Fruit fly (Drosophila melanogaster) whole organism, embryonic: Measurements from ENCODE around the gene RASSF8.

Source experiments
- Adf1 ChIP-seq: fragments of 200-800 bp; sonication (Bioruptor generic); IDR thresholded peaks from 2 replicates; pipeline ENCODE4 v1.3.6; 2022; ENCODE audit warnings: missing biosample characterization, missing genetic modification characterization
- Atf6 ChIP-seq: fragments of 200-800 bp; sonication (Bioruptor generic); IDR thresholded peaks from 2 replicates; pipeline ENCODE4 v1.3.6; 2022; ENCODE audit warnings: missing biosample characterization, missing genetic modification characterization
- CG10209 ChIP-seq: fragments of 200-800 bp; sonication (Bioruptor generic); optimal IDR thresholded peaks from 3 replicates; lab custom pipeline; 2017; ENCODE audit warnings: missing biosample characterization, mild to moderate bottlenecking, missing genetic modification characterization, missing genetic modification reagents
- CG11093 ChIP-seq: fragments of 200-800 bp; sonication (Bioruptor generic); IDR thresholded peaks from 3 replicates; pipeline ENCODE4 v1.3.6; 2022; ENCODE audit warnings: missing biosample characterization, missing genetic modification characterization
- CG11695 ChIP-seq: fragments of 200-800 bp; sonication (Bioruptor generic); IDR thresholded peaks from 3 replicates; pipeline ENCODE4 v1.3.6; 2022; ENCODE audit warnings: missing biosample characterization, missing genetic modification characterization
- CG12942 ChIP-seq: fragments of 200-800 bp; sonication (Bioruptor generic); optimal IDR thresholded peaks from 3 replicates; lab custom pipeline; 2016; ENCODE audit warnings: missing biosample characterization, missing genetic modification characterization
- CG13287 ChIP-seq: fragments of 200-800 bp; sonication (Bioruptor generic); IDR thresholded peaks from 2 replicates; pipeline ENCODE4 v1.3.6; 2022; ENCODE audit warnings: missing biosample characterization, missing genetic modification characterization; ENCODE audit not compliant: partially characterized antibody
- CG17186 ChIP-seq: fragments of 200-800 bp; sonication (Bioruptor generic); optimal IDR thresholded peaks from 3 replicates; lab custom pipeline; 2017; ENCODE audit warnings: missing biosample characterization, missing genetic modification reagents, missing genetic modification characterization
- CG17359 ChIP-seq: fragments of 200-800 bp; sonication (Bioruptor generic); optimal IDR thresholded peaks from 3 replicates; lab custom pipeline; 2018; ENCODE audit warnings: missing biosample characterization, mild to moderate bottlenecking, missing genetic modification characterization, moderate library complexity
- CG17385 ChIP-seq: fragments of 200-800 bp; sonication (Bioruptor generic); optimal IDR thresholded peaks from 3 replicates; lab custom pipeline; 2018; ENCODE audit warnings: missing biosample characterization, mild to moderate bottlenecking, missing genetic modification characterization
- CG18619 ChIP-seq: fragments of 200-800 bp; sonication (Bioruptor generic); optimal IDR thresholded peaks from 3 replicates; lab custom pipeline; 2017; ENCODE audit warnings: missing biosample characterization, mild to moderate bottlenecking, missing genetic modification characterization
- CG2129 ChIP-seq: fragments of 200-800 bp; sonication (Bioruptor generic); IDR thresholded peaks from 2 replicates; pipeline ENCODE4 v1.3.6; 2022; ENCODE audit warnings: missing biosample characterization, missing genetic modification characterization; ENCODE audit not compliant: partially characterized antibody
- CG2202 ChIP-seq: fragments of 200-800 bp; sonication (Bioruptor generic); optimal IDR thresholded peaks from 2 replicates; lab custom pipeline; 2018; ENCODE audit warnings: missing biosample characterization, mild to moderate bottlenecking, missing genetic modification characterization
- CG2875 ChIP-seq: fragments of 200-800 bp; sonication (Bioruptor generic); optimal IDR thresholded peaks from 2 replicates; lab custom pipeline; 2017; ENCODE audit warnings: missing biosample characterization, mild to moderate bottlenecking, missing genetic modification characterization, missing genetic modification reagents
- CG3407 ChIP-seq: fragments of 200-800 bp; sonication (Bioruptor generic); optimal IDR thresholded peaks from 2 replicates; lab custom pipeline; 2018; ENCODE audit warnings: missing biosample characterization, mild to moderate bottlenecking, missing genetic modification characterization
- CG3726 ChIP-seq: fragments of 200-800 bp; sonication (Bioruptor generic); IDR thresholded peaks from 3 replicates; pipeline ENCODE4, ENCODE4 v1.3.6; 2022; ENCODE audit warnings: missing biosample characterization, missing genetic modification characterization
- CG4282 ChIP-seq: fragments of 200-800 bp; sonication (Bioruptor generic); optimal IDR thresholded peaks from 2 replicates; lab custom pipeline; 2016; ENCODE audit warnings: missing biosample characterization, missing genetic modification characterization
- CG4360 ChIP-seq: fragments of 200-800 bp; sonication (Bioruptor generic); IDR thresholded peaks from 2 replicates; pipeline ENCODE4 v1.3.6; 2022; ENCODE audit warnings: missing biosample characterization, missing genetic modification characterization
- CG4424 ChIP-seq: fragments of 200-800 bp; sonication (Bioruptor generic); optimal IDR thresholded peaks from 3 replicates; lab custom pipeline; 2016; ENCODE audit warnings: missing biosample characterization, missing genetic modification characterization
- CG4707 ChIP-seq: fragments of 200-800 bp; sonication (Bioruptor generic); optimal IDR thresholded peaks from 2 replicates; lab custom pipeline; 2018; ENCODE audit warnings: missing biosample characterization, mild to moderate bottlenecking, missing genetic modification characterization, moderate library complexity
- CG7786 ChIP-seq: fragments of 200-800 bp; sonication (Bioruptor generic); optimal IDR thresholded peaks from 2 replicates; lab custom pipeline; 2016; ENCODE audit warnings: missing biosample characterization, missing genetic modification characterization
- CG9437 ChIP-seq: fragments of 200-800 bp; sonication (Bioruptor generic); optimal IDR thresholded peaks from 2 replicates; lab custom pipeline; 2018; ENCODE audit warnings: missing biosample characterization, mild to moderate bottlenecking, missing genetic modification characterization
- CHES-1-like ChIP-seq: fragments of 200-800 bp; sonication (Bioruptor generic); optimal IDR thresholded peaks from 2 replicates; lab custom pipeline; 2016; ENCODE audit warnings: missing biosample characterization, missing genetic modification characterization
- Hmx ChIP-seq: fragments of 200-800 bp; sonication (Bioruptor generic); optimal IDR thresholded peaks from 2 replicates; lab custom pipeline; 2016; ENCODE audit warnings: missing biosample characterization, missing genetic modification characterization
- Med ChIP-seq: fragments of 200-800 bp; sonication (Bioruptor generic); peaks from one replicate; lab custom pipeline; 2016; ENCODE audit warnings: missing biosample characterization, missing genetic modification characterization, mild to moderate bottlenecking, inconsistent platforms, moderate library complexity
- Opbp ChIP-seq: fragments of 200-800 bp; sonication (Bioruptor generic); IDR thresholded peaks from 3 replicates; pipeline ENCODE4 v1.3.6; 2022; ENCODE audit warnings: missing biosample characterization, missing genetic modification characterization; ENCODE audit not compliant: partially characterized antibody
- bsh ChIP-seq, 2 experiments: fragments of 200-800 bp; sonication (Bioruptor generic); optimal IDR thresholded peaks; 2 replicates each; lab custom pipeline; 2017 to 2018; ENCODE audit warnings: mild to moderate bottlenecking in 2 of 2, missing biosample characterization in 2 of 2, missing genetic modification characterization in 2 of 2, moderate library complexity in 1 of 2
- chif ChIP-seq, 2 experiments: fragments of 200-800 bp; sonication (Bioruptor generic); optimal IDR thresholded peaks; 3 replicates each; lab custom pipeline; 2016; ENCODE audit warnings: missing biosample characterization in 2 of 2, missing genetic modification characterization in 2 of 2
- hbn ChIP-seq: fragments of 200-800 bp; sonication (Bioruptor generic); IDR thresholded peaks from 2 replicates; pipeline ENCODE4 v1.3.6; 2022; ENCODE audit warnings: missing biosample characterization, missing genetic modification characterization; ENCODE audit not compliant: partially characterized antibody
- insv ChIP-seq, 2 experiments: fragments of 200-800 bp; sonication (Bioruptor generic); optimal IDR thresholded peaks; 3 replicates each; lab custom pipeline; 2016 to 2018; ENCODE audit warnings: missing biosample characterization in 2 of 2, missing genetic modification characterization in 2 of 2
- onecut ChIP-seq: fragments of 200-800 bp; sonication (Bioruptor generic); IDR thresholded peaks from 2 replicates; pipeline ENCODE4 v1.3.6; 2022; ENCODE audit warnings: missing biosample characterization, missing genetic modification characterization
- pros ChIP-seq: fragments of 200-800 bp; sonication (Bioruptor generic); optimal IDR thresholded peaks from 3 replicates; lab custom pipeline; 2019; ENCODE audit warnings: missing biosample characterization, mild to moderate bottlenecking, missing genetic modification characterization, moderate library complexity
- pum ChIP-seq: fragments of 200-800 bp; sonication (Bioruptor generic); optimal IDR thresholded peaks from 2 replicates; lab custom pipeline; 2016; ENCODE audit warnings: missing biosample characterization, missing genetic modification characterization
- pzg ChIP-seq: fragments of 200-800 bp; sonication (Bioruptor generic); optimal IDR thresholded peaks from 3 replicates; lab custom pipeline; 2018; ENCODE audit warnings: missing biosample characterization, mild to moderate bottlenecking, missing genetic modification characterization, moderate library complexity
- ranshi ChIP-seq: fragments of 200-800 bp; sonication (Bioruptor generic); IDR thresholded peaks from 2 replicates; pipeline ENCODE4 v1.3.6; 2022; ENCODE audit warnings: missing biosample characterization, missing genetic modification characterization
- sens ChIP-seq: fragments of 200-800 bp; sonication (Bioruptor generic); peaks from one replicate; lab custom pipeline; 2016; ENCODE audit warnings: missing biosample characterization, missing genetic modification characterization
- sqz ChIP-seq: fragments of 200-800 bp; sonication (Bioruptor generic); optimal IDR thresholded peaks from 3 replicates; lab custom pipeline; 2018; ENCODE audit warnings: missing biosample characterization, mild to moderate bottlenecking, missing genetic modification characterization
- stwl ChIP-seq: fragments of 200-800 bp; sonication (Bioruptor generic); optimal IDR thresholded peaks from 3 replicates; lab custom pipeline; 2018; ENCODE audit warnings: missing biosample characterization, mild to moderate bottlenecking, missing genetic modification characterization, moderate library complexity
- tio ChIP-seq: fragments of 200-800 bp; sonication (Bioruptor generic); optimal IDR thresholded peaks from 2 replicates; lab custom pipeline; 2017; ENCODE audit warnings: missing biosample characterization, missing genetic modification characterization, inconsistent platforms
- toy ChIP-seq: fragments of 200-800 bp; sonication (Bioruptor generic); IDR thresholded peaks from 2 replicates; pipeline ENCODE4 v1.3.6; 2022; ENCODE audit warnings: missing biosample characterization, missing genetic modification characterization
- vnd ChIP-seq: fragments of 200-800 bp; sonication (Bioruptor generic); IDR thresholded peaks from 3 replicates; pipeline ENCODE4 v1.3.6; 2022; ENCODE audit warnings: missing biosample characterization, missing genetic modification characterization; ENCODE audit not compliant: partially characterized antibody
- vvl ChIP-seq: fragments of 200-800 bp; sonication (Bioruptor generic); IDR thresholded peaks from 2 replicates; pipeline ENCODE4 v1.3.6; 2022; ENCODE audit warnings: missing biosample characterization, missing genetic modification characterization
- yki ChIP-seq: fragments of >200 bp; optimal IDR thresholded peaks from 3 replicates; lab custom pipeline; 2018

The RASSF8 gene

dm6 chr3R:25647577-25648257, 13.9 kb upstream of the RASSF8 start (continued):
- TF ChIP-seq CG3407 (GFP tag; lab: Kevin White, UChicago) (no peak), onecut (GFP tag; lab: Robert Waterston, UW) (peak; percentile 12), CG9437 (GFP tag; lab: Kevin White, UChicago) (no peak), CG17186 (peak; percentile 60), chif (GFP tag; optimal IDR thresholded peaks at IDR 0.05; lab: Kevin White, UChicago) (no peak), CG12942 (GFP tag; lab: Kevin White, UChicago) (no peak), hbn (GFP tag; lab: Robert Waterston, UW) (peak; percentile 55; the same call in 1 of the 2 replicates), yki (no peak), CG10209 (no peak), CG2129 (GFP tag; lab: Robert Waterston, UW) (no peak), CHES-1-like (GFP tag; lab: Kevin White, UChicago) (no peak), CG11695 (peak; percentile 82), toy (GFP tag; lab: Robert Waterston, UW) (no peak), Atf6 (GFP tag; lab: Robert Waterston, UW) (0 out of 2 replicates have a peak, but pooled peaks have one; percentile 9), insv (GFP tag; optimal IDR thresholded peaks at IDR 0.05; lab: Kevin White, UChicago) (peak in 1 of 2 experiments; percentile 13), vvl (0 out of 2 replicates have a peak, but pooled peaks have one; percentile 57), CG4424 (GFP tag; lab: Kevin White, UChicago) (peak; percentile 13), sens (GFP tag; lab: Kevin White, UChicago) (peak; percentile 61), CG17385 (peak; percentile 6), CG2202 (no peak), Hmx (GFP tag; lab: Kevin White, UChicago) (no peak), CG11093 (GFP tag; lab: Robert Waterston, UW) (no peak), CG2875 (GFP tag; lab: Kevin White, UChicago) (peak; percentile 29), CG7786 (no peak), Med (GFP tag; lab: Kevin White, UChicago) (peak; percentile 82), CG17359 (tag; lab: Kevin White, UChicago) (peak; percentile 19), CG4360 (GFP tag; lab: Robert Waterston, UW) (0 out of 2 replicates have a peak, but pooled peaks have one; percentile 24), pzg (GFP tag; lab: Kevin White, UChicago) (peak; percentile 20), tio (GFP tag; lab: Kevin White, UChicago) (no peak), Adf1 (GFP tag; lab: Robert Waterston, UW) (peak; percentile 98), CG3726 (GFP tag; lab: Robert Waterston, UW) (no peak), CG4282 (GFP tag; lab: Kevin White, UChicago) (no peak), stwl (tag; lab: Kevin White, UChicago) (peak; percentile 86), sqz (GFP tag; lab: Kevin White, UChicago) (peak; percentile 89), pum (GFP tag; lab: Kevin White, UChicago) (no peak), ranshi (GFP tag; lab: Robert Waterston, UW) (no peak), vnd (GFP tag; lab: Robert Waterston, UW) (peak; percentile 67), Opbp (GFP tag; lab: Robert Waterston, UW) (peak; percentile 93), CG4707 (peak; percentile 47), CG18619 (GFP tag; lab: Kevin White, UChicago) (no peak), bsh (GFP tag; optimal IDR thresholded peaks at IDR 0.05; lab: Kevin White, UChicago) (peak; percentile 31 to 62), CG13287 (peak; percentile 67), pros (GFP tag; lab: Kevin White, UChicago) (peak; percentile 7)
